Fruit fly (Drosophila melanogaster): ENCODE results near the gene Wee1.
A peak's percentile ranks its signal among the peaks of the same experiment; 100 is the strongest.

The Wee1 gene

DNA sequence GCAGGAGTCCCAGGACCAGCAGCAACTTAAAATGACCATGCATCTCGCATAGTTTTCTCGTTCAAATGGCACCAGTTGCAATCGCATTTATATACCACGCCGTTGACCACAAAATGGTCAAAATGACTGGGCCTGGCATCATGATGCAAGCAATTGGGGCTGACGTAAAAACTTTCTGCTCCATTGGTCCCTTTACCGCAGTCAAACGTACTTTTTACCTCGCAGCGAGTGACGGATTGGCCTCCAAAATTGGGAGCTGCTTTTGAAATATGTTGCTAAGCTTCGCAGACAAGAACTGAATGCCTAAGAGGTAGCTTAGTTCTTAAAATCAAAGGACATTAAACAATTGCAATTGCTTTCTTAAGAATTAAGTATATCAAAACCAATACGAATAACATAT lies 2.4 kb upstream of the Wee1 start, which contains the start of gene CG32829:
TSS of gene CG32829 (minus strand) at position 101 of the 400 bp plus-strand sequence.
- TF ChIP-seq D1 (tag; optimal IDR thresholded peaks at IDR 0.05) (no peak), Ets98B (GFP tag; IDR thresholded peaks at IDR 0.05) (no peak), fd96Ca (GFP tag; IDR thresholded peaks at IDR 0.05) (no peak), CG9948 (tag; optimal IDR thresholded peaks at IDR 0.05) (no peak), EcR (GFP tag; optimal IDR thresholded peaks at IDR 0.05) (no peak), CG8159 (tag; optimal IDR thresholded peaks at IDR 0.05) (no peak), rn (GFP tag; IDR thresholded peaks at IDR 0.05) (no peak), CG14655 (GFP tag; optimal IDR thresholded peaks at IDR 0.05) (no peak), CG15710 (tag; optimal IDR thresholded peaks at IDR 0.05) (no peak), gl (tag; optimal IDR thresholded peaks at IDR 0.05) (no peak), CG13204 (GFP tag; optimal IDR thresholded peaks at IDR 0.05) (no peak), CG8301 (tag; optimal IDR thresholded peaks at IDR 0.05) (no peak), CG4496 (GFP tag; IDR thresholded peaks at IDR 0.05) (no peak), Pif1B (GFP tag; optimal IDR thresholded peaks at IDR 0.05) (no peak), CG10348 (GFP tag; IDR thresholded peaks at IDR 0.05) (no peak)

DNA sequence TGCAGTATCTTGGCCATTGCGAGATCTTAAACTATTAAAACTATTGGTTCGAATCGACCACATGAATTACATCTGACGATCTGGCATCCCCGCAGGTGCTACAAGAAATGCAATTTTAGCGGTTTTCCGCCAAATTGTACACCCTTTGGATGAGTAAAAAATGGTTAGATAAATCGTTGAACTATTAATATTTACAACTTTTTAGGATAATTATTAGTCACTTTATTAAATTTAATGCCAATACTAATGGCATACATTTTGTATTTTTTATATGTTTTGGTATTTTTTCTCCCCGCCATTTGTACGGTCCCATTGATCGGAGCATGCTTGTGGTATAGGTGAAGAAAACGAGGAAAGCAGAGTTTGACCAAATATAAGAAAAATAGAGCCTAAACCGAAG lies 6.2 kb downstream of the Wee1 start, which contains the start of the genes Polr1F and Rat1:
TSS of gene Polr1F (minus strand) at position 84 of the 400 bp plus-strand sequence.
TSS of gene Rat1 (plus strand) at position 323 of the 400 bp plus-strand sequence.
- TF ChIP-seq CG10348 (GFP tag; IDR thresholded peaks at IDR 0.05): no peak
- TF ChIP-seq rn (GFP tag; IDR thresholded peaks at IDR 0.05): no peak
- TF ChIP-seq CG32121 (GFP tag; IDR thresholded peaks at IDR 0.05): no peak
- no peak for TF ChIP-seq Pif1B (GFP tag; optimal IDR thresholded peaks at IDR 0.05)
- TF ChIP-seq CG17806 (tag; optimal IDR thresholded peaks at IDR 0.05): no peak
- TF ChIP-seq CG8159 (tag; optimal IDR thresholded peaks at IDR 0.05): no peak
- TF ChIP-seq CG13204 (GFP tag; optimal IDR thresholded peaks at IDR 0.05): no peak
- no peak for TF ChIP-seq CG15710 (tag; optimal IDR thresholded peaks at IDR 0.05)
- no peak for TF ChIP-seq Snoo (tag; optimal IDR thresholded peaks at IDR 0.05)
- no peak for TF ChIP-seq fd96Ca (GFP tag; IDR thresholded peaks at IDR 0.05)
- no peak for TF ChIP-seq Ets98B (GFP tag; IDR thresholded peaks at IDR 0.05)
- TF ChIP-seq Pif1A (GFP tag; optimal IDR thresholded peaks at IDR 0.05): no peak

DNA sequence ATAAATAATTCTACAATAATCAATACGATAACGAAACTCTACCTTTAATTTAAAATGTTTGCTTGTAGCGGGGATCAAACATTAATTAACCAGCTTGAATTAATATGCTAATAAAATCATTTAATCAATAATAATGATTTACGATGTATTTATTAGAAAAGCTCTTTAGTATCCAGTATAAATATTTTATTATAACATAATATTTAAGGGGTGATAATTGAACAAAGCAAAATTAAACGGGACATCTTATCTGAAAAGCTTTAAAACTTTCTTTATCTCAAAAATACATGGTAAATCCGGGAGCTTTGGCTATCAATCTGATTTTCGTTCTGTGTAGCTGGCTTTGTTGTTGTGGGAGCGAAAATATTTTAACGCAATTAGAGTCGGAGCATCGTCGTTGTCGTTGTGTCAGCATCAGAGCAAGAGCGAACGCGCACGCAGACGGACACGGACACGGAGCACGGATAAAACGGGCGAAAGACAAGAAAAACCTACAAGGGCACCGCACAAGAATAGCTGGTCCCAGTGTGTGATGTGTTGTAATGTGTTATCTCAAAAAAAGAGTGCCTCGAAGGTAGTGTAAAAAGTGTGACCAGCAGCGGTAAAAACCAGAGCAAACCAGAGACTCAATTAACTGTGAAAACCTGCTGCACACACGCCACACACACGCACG lies 39.3 kb downstream of the Wee1 start, which contains the start of gene Nlg2:
TSS of gene Nlg2 (plus strand) at position 375 of the 673 bp plus-strand sequence.
- TF ChIP-seq CG8301 (tag; optimal IDR thresholded peaks at IDR 0.05) (peak; percentile 14), Snoo (tag; optimal IDR thresholded peaks at IDR 0.05) (no peak), CG8159 (tag; optimal IDR thresholded peaks at IDR 0.05) (peak; percentile 66), CG15710 (tag; optimal IDR thresholded peaks at IDR 0.05) (peak; percentile 41), CG17806 (tag; optimal IDR thresholded peaks at IDR 0.05) (peak; percentile 2), CG9948 (tag; optimal IDR thresholded peaks at IDR 0.05) (peak; percentile 36), Ets98B (GFP tag; IDR thresholded peaks at IDR 0.05) (no peak), CG14655 (GFP tag; optimal IDR thresholded peaks at IDR 0.05) (peak; percentile 43)

DNA sequence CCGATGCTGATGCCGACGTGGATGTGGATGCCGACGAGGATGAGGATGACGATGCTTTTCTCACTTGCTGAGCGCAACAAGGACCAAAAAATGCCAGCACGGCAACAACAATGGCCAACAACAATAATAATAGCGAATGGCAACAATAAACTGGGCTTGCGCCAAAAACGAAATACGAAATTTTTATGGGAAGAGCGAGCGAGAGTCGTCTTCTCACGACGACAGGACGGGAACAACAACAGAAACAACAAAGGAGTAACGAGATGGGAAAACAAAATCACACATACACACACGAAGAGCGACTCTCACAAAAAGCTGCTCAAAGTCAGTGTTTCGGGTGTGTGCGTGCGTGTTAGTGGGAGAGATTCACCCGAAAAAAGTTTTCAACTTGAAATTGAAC lies 39.9 kb downstream of the Wee1 start:
- TF ChIP-seq CG9948 (tag; optimal IDR thresholded peaks at IDR 0.05) (no peak), Pif1B (GFP tag; optimal IDR thresholded peaks at IDR 0.05) (no peak), CG14655 (GFP tag; optimal IDR thresholded peaks at IDR 0.05) (no peak), rn (GFP tag; IDR thresholded peaks at IDR 0.05) (no peak), gl (tag; optimal IDR thresholded peaks at IDR 0.05) (no peak), Ets98B (GFP tag; IDR thresholded peaks at IDR 0.05) (no peak), CG4496 (GFP tag; IDR thresholded peaks at IDR 0.05) (no peak), CG32121 (GFP tag; IDR thresholded peaks at IDR 0.05) (no peak), CG34367 (tag; optimal IDR thresholded peaks at IDR 0.05) (no peak), Snoo (tag; optimal IDR thresholded peaks at IDR 0.05) (no peak), CG17806 (tag; optimal IDR thresholded peaks at IDR 0.05) (no peak), EcR (GFP tag; optimal IDR thresholded peaks at IDR 0.05) (no peak), CG12605 (GFP tag; IDR thresholded peaks at IDR 0.05) (no peak)

DNA sequence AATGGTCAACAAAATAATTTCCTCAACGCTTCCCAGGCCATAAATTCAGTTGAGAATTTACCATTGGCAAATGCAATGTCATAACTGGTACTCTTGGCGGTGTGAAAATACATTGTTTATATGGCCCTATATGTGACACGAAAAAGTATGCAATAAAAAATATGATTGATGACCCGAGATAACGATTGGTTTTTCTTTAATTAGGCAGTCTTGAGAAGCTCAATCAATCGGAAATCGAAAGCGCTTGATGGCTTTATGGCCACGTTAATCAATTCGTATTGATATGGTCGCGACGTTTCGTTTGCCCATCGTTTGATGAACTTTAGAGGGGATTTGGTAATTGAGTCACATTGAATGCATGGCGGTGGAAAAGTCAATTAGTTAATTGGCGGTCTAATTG lies 43.2 kb downstream of the Wee1 start:
- TF ChIP-seq Pif1A (GFP tag; optimal IDR thresholded peaks at IDR 0.05) (no peak), Ets98B (GFP tag; IDR thresholded peaks at IDR 0.05) (no peak), Pif1B (GFP tag; optimal IDR thresholded peaks at IDR 0.05) (no peak), CG15710 (tag; optimal IDR thresholded peaks at IDR 0.05) (no peak), CG8159 (tag; optimal IDR thresholded peaks at IDR 0.05) (no peak), CG12605 (GFP tag; IDR thresholded peaks at IDR 0.05) (no peak), CG10348 (GFP tag; IDR thresholded peaks at IDR 0.05) (no peak), CG8301 (tag; optimal IDR thresholded peaks at IDR 0.05) (no peak), CG32121 (GFP tag; IDR thresholded peaks at IDR 0.05) (no peak), CG34367 (tag; optimal IDR thresholded peaks at IDR 0.05) (no peak), CG17806 (tag; optimal IDR thresholded peaks at IDR 0.05) (no peak), CG9948 (tag; optimal IDR thresholded peaks at IDR 0.05) (no peak), gl (tag; optimal IDR thresholded peaks at IDR 0.05) (no peak), CG14655 (GFP tag; optimal IDR thresholded peaks at IDR 0.05) (no peak), D1 (tag; optimal IDR thresholded peaks at IDR 0.05) (no peak)

DNA sequence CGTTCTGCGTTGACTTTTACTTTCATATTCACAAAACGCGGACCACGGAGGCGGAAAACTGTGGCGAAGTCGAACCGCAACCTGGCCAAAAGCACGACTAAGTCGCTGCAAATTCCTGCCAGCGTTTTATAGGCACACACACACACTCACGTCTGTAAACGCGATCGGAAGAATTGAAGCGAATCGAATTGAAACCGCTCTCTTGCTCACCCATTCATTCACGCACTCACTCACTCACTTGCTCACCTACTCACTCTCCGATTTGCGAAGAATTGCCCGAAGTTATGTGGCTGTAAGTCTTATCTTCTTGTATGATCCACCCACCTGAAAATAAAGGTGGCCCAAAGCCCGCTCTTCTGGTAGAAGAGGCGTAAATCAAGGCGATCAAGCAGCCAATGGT lies 43.6 kb downstream of the Wee1 start, which contains the start of gene Nha1:
TSS of gene Nha1 (minus strand) at position 101 of the 400 bp plus-strand sequence.
- TF ChIP-seq CG8159 (tag; optimal IDR thresholded peaks at IDR 0.05): no peak
- TF ChIP-seq rn (GFP tag; IDR thresholded peaks at IDR 0.05): no peak
- TF ChIP-seq CG14655 (GFP tag; optimal IDR thresholded peaks at IDR 0.05): no peak
- TF ChIP-seq CG12605 (GFP tag; IDR thresholded peaks at IDR 0.05): no peak
